Worm (Caenorhabditis elegans): ENCODE measurements around the gene srh-145.

Gene srh-145

DNA sequence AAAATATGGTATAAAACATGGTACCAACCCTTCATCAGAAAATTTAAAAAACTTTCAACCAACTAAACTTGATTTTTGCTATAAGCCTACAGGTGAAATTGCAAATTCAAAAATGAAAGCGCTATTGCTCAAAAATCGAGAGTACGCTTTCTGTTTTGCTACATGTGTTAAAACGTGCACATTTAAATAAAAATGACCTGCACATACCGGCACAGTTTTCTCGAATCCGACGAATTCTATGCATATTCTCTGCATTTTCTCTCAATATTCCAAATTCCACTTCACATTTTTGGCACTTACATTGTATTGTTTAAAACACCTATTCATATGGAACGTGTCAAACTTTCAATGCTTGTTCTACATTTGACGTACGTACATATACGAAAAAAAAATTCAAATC is at the start of gene srh-145:
Gene srh-145 (plus strand): TSS at position 193 of the 400 bp plus-strand sequence.
- peak in 1 of 2 experiments; percentile 60 for TF ChIP-seq unc-62 (GFP tag; optimal IDR thresholded peaks at IDR 0.05 in 1 of 2)
- TF ChIP-seq unc-62 (tag; optimal IDR thresholded peaks at IDR 0.05), result no peak
- no peak for TF ChIP-seq lin-1 (GFP tag; IDR thresholded peaks at IDR 0.05)
- peak; percentile 78 for TF ChIP-seq aha-1 (tag)
- 0 out of 2 replicates have a peak, but pooled peaks have one; percentile 11 for TF ChIP-seq mxl-2 (GFP tag; conservative IDR thresholded peaks at IDR 0.05)

DNA sequence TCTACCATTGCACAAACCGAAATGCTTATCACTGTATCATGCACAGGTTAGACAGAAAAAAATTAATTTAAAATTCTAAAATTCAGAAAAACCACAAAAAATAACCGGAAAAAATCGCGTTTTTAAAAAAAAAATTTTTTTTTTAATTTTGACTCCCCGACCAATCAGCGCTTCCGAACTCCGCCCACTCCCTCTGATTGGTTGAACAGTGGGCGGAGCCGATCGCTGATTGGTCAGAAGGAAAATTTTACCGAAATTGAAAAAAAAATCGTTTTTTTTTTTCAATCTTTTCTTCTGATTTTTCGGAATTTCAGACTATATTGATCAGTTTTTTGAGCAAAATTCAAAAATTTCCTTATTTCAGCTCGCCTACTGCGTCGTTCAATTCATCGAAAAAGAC is 49.2 kb upstream of the srh-145 start:
- no peak for TF ChIP-seq ZK546.5 (tag; optimal IDR thresholded peaks at IDR 0.05)
- no peak for TF ChIP-seq F26F4.8 (GFP tag; conservative IDR thresholded peaks at IDR 0.05)
- TF ChIP-seq nhr-111 (GFP tag; optimal IDR thresholded peaks at IDR 0.05), result no peak
- no peak for TF ChIP-seq Y48G9A.11 (GFP tag; IDR thresholded peaks at IDR 0.05)
- TF ChIP-seq lin-39 (tag; optimal IDR thresholded peaks at IDR 0.05), result no peak
- TF ChIP-seq madf-5 (GFP tag; IDR thresholded peaks at IDR 0.05), result no peak
- no peak for TF ChIP-seq fos-1 (tag; optimal IDR thresholded peaks at IDR 0.05)
- TF ChIP-seq snpc-1.2 (GFP tag; IDR thresholded peaks at IDR 0.05), result no peak
- no peak for TF ChIP-seq vab-7 (GFP tag; IDR thresholded peaks at IDR 0.05)
- no peak for TF ChIP-seq egl-43 (GFP tag; IDR thresholded peaks at IDR 0.05)
- TF ChIP-seq nhr-48 (tag; optimal IDR thresholded peaks at IDR 0.05), result no peak
- TF ChIP-seq unc-62 (GFP tag; optimal IDR thresholded peaks at IDR 0.05 in 1 of 2), result no peak
- TF ChIP-seq unc-62 (tag; optimal IDR thresholded peaks at IDR 0.05), result no peak
- TF ChIP-seq mxl-2 (GFP tag; conservative IDR thresholded peaks at IDR 0.05), result no peak
- TF ChIP-seq nhr-237 (tag; optimal IDR thresholded peaks at IDR 0.05), result no peak

DNA sequence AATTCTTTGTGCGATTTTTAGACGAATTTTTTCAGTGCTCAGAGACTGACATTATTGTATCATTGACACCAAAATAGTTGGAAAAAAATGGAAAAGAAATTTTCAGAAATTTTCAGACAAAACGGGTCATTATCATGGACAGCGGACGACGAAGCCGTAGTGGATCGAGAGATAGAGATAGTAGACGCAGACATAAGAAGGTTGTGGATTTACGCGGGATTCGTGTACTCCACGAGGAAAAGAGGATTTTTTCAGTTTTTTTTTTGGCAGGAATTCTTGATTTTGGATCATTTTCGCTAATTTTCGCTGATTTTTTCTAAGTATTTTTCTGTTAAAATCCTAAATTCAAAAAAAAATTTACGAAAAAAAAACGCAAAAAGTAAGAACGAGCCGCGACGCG is 42.9 kb upstream of the srh-145 start, which contains the start of gene W08G11.3:
Gene W08G11.3 (plus strand): TSS at position 107 of the 400 bp plus-strand sequence.
- TF ChIP-seq dve-1 (tag; optimal IDR thresholded peaks at IDR 0.05; ENCODE audit: insufficient read depth) (peak; percentile 11), snpc-1.2 (GFP tag; IDR thresholded peaks at IDR 0.05) (no peak), cey-2 (tag; optimal IDR thresholded peaks at IDR 0.05; ENCODE audit: borderline replicate concordance, insufficient read depth) (no peak), lir-3 (tag; optimal IDR thresholded peaks at IDR 0.05) (no peak), php-3 (GFP tag; IDR thresholded peaks at IDR 0.05) (no peak), nhr-10 (tag; optimal IDR thresholded peaks at IDR 0.05) (no peak), hif-1 (tag; optimal IDR thresholded peaks at IDR 0.05) (no peak), R02D3.7 (tag; optimal IDR thresholded peaks at IDR 0.05) (peak; percentile 37), mdt-29 (GFP tag; IDR thresholded peaks at IDR 0.05) (0 out of 2 replicates have a peak, but pooled peaks have one; percentile 29), zfp-3 (GFP tag; conservative IDR thresholded peaks at IDR 0.05) (no peak), F10B5.3 (tag; optimal IDR thresholded peaks at IDR 0.05) (peak; percentile 25), lin-38 (GFP tag; IDR thresholded peaks at IDR 0.05) (0 out of 2 replicates have a peak, but pooled peaks have one; percentile 9), F49E8.2 (tag; optimal IDR thresholded peaks at IDR 0.05; ENCODE audit: borderline replicate concordance) (no peak), lin-39 (tag; optimal IDR thresholded peaks at IDR 0.05) (no peak), ama-1 (optimal IDR thresholded peaks at IDR 0.05) (peak; percentile 55), aha-1 (tag) (peak; percentile 36), F44E2.7 (GFP tag; IDR thresholded peaks at IDR 0.05) (no peak), gei-8 (GFP tag; optimal IDR thresholded peaks at IDR 0.05) (no peak), Y5F2A.4 (GFP tag; optimal IDR thresholded peaks at IDR 0.05) (no peak), T26A8.4 (GFP tag; IDR thresholded peaks at IDR 0.05) (peak; percentile 58; the same call in 1 of the 2 replicates)

DNA sequence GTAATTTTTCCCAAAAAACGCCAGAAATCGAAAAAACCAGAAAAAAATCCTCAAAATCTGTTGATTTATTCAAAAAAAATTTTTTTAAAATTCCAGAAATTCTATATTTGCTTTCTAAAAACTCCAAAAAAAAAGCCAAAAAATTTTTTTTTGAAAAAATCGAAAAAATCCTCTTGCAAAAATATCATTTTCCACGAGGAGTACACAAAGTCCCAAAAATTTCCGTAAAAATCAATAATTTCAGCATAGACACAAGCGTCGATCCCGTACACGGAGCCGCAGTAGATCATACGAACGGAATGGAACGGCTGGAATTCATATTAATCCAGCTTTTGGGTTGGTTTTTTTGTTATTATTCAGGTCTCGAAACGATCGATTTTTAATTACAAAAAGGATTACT is 42.4 kb upstream of the srh-145 start:
- no peak for TF ChIP-seq ces-1 (GFP tag; optimal IDR thresholded peaks at IDR 0.05)
- TF ChIP-seq duxl-1 (tag; optimal IDR thresholded peaks at IDR 0.05; ENCODE audit: poor library complexity), result no peak
- TF ChIP-seq mep-1 (tag; optimal IDR thresholded peaks at IDR 0.05), result no peak
- no peak for TF ChIP-seq pqm-1 (tag; optimal IDR thresholded peaks at IDR 0.05)
- TF ChIP-seq F26F4.8 (GFP tag; conservative IDR thresholded peaks at IDR 0.05), result no peak
- TF ChIP-seq ama-1 (optimal IDR thresholded peaks at IDR 0.05), result no peak
- TF ChIP-seq hlh-30 (tag; optimal IDR thresholded peaks at IDR 0.05; ENCODE audit: insufficient read depth), result no peak
- no peak for TF ChIP-seq snpc-4 (tag; optimal IDR thresholded peaks at IDR 0.05)
- TF ChIP-seq F10B5.3 (tag; optimal IDR thresholded peaks at IDR 0.05), result no peak
- TF ChIP-seq F49E8.2 (tag; optimal IDR thresholded peaks at IDR 0.05; ENCODE audit: borderline replicate concordance), result no peak
